Worm (Caenorhabditis elegans): Measurements from ENCODE around the gene emb-4.

DNA sequence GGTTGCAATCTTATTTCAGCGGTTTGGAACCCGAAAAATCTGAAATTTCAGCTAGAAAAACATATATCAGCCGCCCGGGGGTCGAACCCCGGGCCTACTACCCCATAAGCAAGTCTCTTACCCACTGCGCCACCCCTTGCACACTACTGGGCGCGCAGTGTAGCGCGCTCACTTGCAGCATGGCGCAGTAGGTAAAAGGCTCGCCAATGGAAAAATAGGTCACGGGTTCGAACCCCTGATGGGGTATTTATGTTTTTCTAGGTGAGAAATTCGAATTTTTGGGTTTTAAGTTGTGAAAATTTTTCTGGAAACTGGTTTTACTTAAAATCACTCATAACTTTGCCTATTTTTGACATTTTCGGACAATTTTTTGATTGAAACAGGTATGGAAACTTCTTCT is 17.8 kb upstream of the emb-4 start:
- TF ChIP-seq nhr-25 (tag; optimal IDR thresholded peaks at IDR 0.05; ENCODE audit: borderline replicate concordance, insufficient read depth) (no peak), nhr-111 (GFP tag; optimal IDR thresholded peaks at IDR 0.05) (no peak), Y5F2A.4 (GFP tag; optimal IDR thresholded peaks at IDR 0.05) (no peak), unc-39 (tag; optimal IDR thresholded peaks at IDR 0.05) (no peak), zip-2 (tag; optimal IDR thresholded peaks at IDR 0.05) (no peak), zip-11 (GFP tag; IDR thresholded peaks at IDR 0.05) (no peak)
